Fruit fly (Drosophila melanogaster): Measurements from ENCODE around the gene CG33229.
A peak's percentile ranks its signal among the peaks of the same experiment; 100 is the strongest.

DNA sequence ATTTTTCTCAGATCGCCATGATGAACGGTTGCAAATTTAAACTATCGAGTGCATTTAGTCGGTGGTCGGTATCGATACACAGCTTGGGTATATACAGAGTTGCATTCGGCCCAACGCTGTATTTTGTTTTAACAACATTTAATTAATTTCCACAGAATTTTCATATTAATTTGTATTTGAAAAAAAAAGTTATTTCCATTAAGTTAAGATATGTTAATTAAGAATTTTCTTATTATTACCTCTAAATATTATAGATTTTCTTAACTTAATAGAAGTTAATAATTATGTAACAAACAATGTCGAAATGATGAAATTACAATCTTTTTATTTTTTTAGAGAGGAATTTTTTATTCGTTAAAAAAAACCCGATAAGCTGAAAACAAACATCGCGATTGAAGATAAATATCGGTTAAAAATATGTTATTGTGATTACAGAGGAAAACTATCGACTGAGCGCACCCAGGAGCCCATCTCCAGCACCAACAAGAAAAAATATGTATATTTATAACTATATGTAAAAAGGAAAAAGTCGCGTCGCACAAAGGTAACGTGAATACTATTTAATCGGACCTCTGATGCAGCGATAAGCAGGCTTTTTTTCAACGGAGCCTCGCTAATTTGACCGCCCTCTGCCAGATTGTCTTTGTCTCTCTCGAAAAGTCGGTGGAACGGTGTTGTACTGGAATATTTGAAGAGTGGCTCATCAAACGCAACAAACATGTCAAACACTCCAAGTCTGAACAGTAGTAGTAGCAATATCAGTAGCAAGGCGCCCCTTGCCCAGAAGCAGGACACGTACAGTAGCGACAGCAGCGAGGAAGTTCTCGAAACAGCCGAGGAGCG is 23.7 kb upstream of the CG33229 start, which contains the start of the genes rno and mri:
- TF ChIP-seq Hr38 (GFP tag; optimal IDR thresholded peaks at IDR 0.05) (no peak), spab (GFP tag; optimal IDR thresholded peaks at IDR 0.05) (no peak), fkh (GFP tag; optimal IDR thresholded peaks at IDR 0.05) (peak; percentile 81), Sox102F (GFP tag; optimal IDR thresholded peaks at IDR 0.05) (peak; percentile 28)
